Fruit fly (Drosophila melanogaster) whole organism: ENCODE measurements around the gene D2hgdh.

Experiments used
- psq ChIP-seq: fragments of >200 bp; optimal IDR thresholded peaks from 2 replicates; lab custom pipeline; 2017
- usp ChIP-seq: fragments of >200 bp; optimal IDR thresholded peaks from 2 replicates; lab custom pipeline; 2017; ENCODE audit warnings: missing biosample characterization, missing genetic modification characterization, mixed read lengths

DNA sequence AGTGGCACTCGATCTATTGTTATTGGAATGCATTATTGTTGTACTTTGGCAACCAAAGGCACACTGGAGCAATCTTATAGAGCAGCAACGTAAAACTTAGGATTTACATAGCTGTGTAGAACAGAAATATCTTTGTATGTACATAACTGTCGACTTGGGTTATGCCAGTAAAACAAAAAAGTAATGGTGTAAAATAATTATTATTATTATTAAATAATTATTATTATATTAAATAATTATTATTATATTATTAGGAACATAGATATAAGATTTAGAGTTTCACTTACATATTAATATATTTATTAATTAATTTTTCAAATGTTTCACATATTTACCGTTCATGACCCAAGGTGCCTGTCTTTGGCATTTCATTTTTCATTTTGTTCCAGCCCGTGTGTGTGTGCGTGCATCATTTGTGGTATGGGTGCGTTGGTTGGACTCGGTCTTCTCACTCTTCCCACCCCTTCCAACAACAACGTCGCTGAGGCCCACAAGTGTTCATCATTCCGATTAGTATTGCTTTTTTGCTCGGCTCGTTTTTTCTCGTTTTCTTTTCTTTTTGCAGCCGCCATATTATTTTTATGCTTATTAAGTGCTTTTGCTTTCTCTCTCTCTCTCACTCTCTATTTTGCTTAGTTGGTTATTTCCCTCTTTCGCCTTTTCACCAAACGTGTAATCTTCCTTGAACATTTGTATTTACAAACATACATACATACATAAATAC lies 17.2 kb upstream of the D2hgdh start:
- TF ChIP-seq usp (GFP tag; lab: Kevin White, UChicago) (no peak), psq (no peak)
